Fruit fly (Drosophila melanogaster): ENCODE results near the gene Tre1.

dm6 chrX:5698087-5698727 lies 18.4 kb upstream of the Tre1 start, which contains the start of gene AdamTS-B:
- TF ChIP-seq h (GFP tag; optimal IDR thresholded peaks at IDR 0.05) (peak; percentile 49), psq (GFP tag; optimal IDR thresholded peaks at IDR 0.05) (peak; percentile 22), foxo (GFP tag; optimal IDR thresholded peaks at IDR 0.05) (peak in 1 of 2 experiments; percentile 74), usp (GFP tag; optimal IDR thresholded peaks at IDR 0.05) (no peak), tai (GFP tag; optimal IDR thresholded peaks at IDR 0.05) (no peak), GATAd (GFP tag; optimal IDR thresholded peaks at IDR 0.05) (no peak), jim (GFP tag; optimal IDR thresholded peaks at IDR 0.05) (no peak), Hnf4 (GFP tag; optimal IDR thresholded peaks at IDR 0.05) (no peak), Abd-B (GFP tag; optimal IDR thresholded peaks at IDR 0.05) (no peak), fru (GFP tag; optimal IDR thresholded peaks at IDR 0.05) (peak; percentile 72)
